Fruit fly (Drosophila melanogaster) whole organism, embryonic: ENCODE measurements around the gene scpr-A.
A peak's percentile ranks its signal among the peaks of the same experiment; 100 is the strongest.

Experiments
- Atf-2 ChIP-seq: fragments of 200-800 bp; sonication (Bioruptor generic); optimal IDR thresholded peaks from 2 replicates; lab custom pipeline; 2016; ENCODE audit warnings: missing biosample characterization, missing genetic modification characterization
- Blimp-1 ChIP-seq: fragments of 200-800 bp; sonication (Bioruptor generic); optimal IDR thresholded peaks from 3 replicates; lab custom pipeline; 2018; ENCODE audit warnings: missing biosample characterization, missing genetic modification characterization, mild to moderate bottlenecking, moderate library complexity, missing genetic modification reagents
- Bteb2 ChIP-seq: fragments of 200-800 bp; sonication (Bioruptor generic); optimal IDR thresholded peaks from 2 replicates; lab custom pipeline; 2016; ENCODE audit warnings: missing biosample characterization, missing genetic modification characterization
- CG10462 ChIP-seq: fragments of 200-800 bp; sonication (Bioruptor generic); optimal IDR thresholded peaks from 2 replicates; lab custom pipeline; 2016; ENCODE audit warnings: missing biosample characterization, missing genetic modification characterization
- CG10654 ChIP-seq: fragments of 200-800 bp; sonication (Bioruptor generic); optimal IDR thresholded peaks from 2 replicates; lab custom pipeline; 2016; ENCODE audit warnings: missing biosample characterization, missing genetic modification characterization
- CG11456 ChIP-seq: fragments of 200-800 bp; sonication (Bioruptor generic); IDR thresholded peaks from 3 replicates; pipeline ENCODE4 v1.3.6; 2022; ENCODE audit warnings: missing biosample characterization, missing genetic modification characterization
- CG11504 ChIP-seq: fragments of 200-800 bp; sonication (Bioruptor generic); optimal IDR thresholded peaks from 3 replicates; lab custom pipeline; 2019; ENCODE audit warnings: missing biosample characterization, mild to moderate bottlenecking, missing genetic modification characterization, moderate library complexity
- CG11560 ChIP-seq: fragments of 200-800 bp; sonication (Bioruptor generic); IDR thresholded peaks from 3 replicates; pipeline ENCODE4 v1.3.6; 2022; ENCODE audit warnings: missing biosample characterization, missing genetic modification characterization
- CG13296 ChIP-seq: fragments of 200-800 bp; sonication (Bioruptor generic); optimal IDR thresholded peaks from 3 replicates; lab custom pipeline; 2018; ENCODE audit warnings: missing biosample characterization, mild to moderate bottlenecking, missing genetic modification characterization
- CG14860 ChIP-seq: fragments of 200-800 bp; sonication (Bioruptor generic); IDR thresholded peaks from 3 replicates; pipeline ENCODE4 v1.3.6; 2022; ENCODE audit warnings: missing biosample characterization, missing genetic modification characterization; ENCODE audit not compliant: partially characterized antibody
- CG15514 ChIP-seq: fragments of 200-800 bp; sonication (Bioruptor generic); optimal IDR thresholded peaks from 3 replicates; lab custom pipeline; 2017; ENCODE audit warnings: missing biosample characterization, missing genetic modification characterization, mild to moderate bottlenecking, moderate library complexity, missing genetic modification reagents
- CG1647 ChIP-seq: fragments of 200-800 bp; sonication (Bioruptor generic); optimal IDR thresholded peaks from 3 replicates; lab custom pipeline; 2016; ENCODE audit warnings: missing biosample characterization, missing genetic modification characterization
- CG16815 ChIP-seq: fragments of 200-800 bp; sonication (Bioruptor generic); optimal IDR thresholded peaks from 3 replicates; lab custom pipeline; 2017; ENCODE audit warnings: missing biosample characterization, mild to moderate bottlenecking, missing genetic modification characterization
- CG17568 ChIP-seq: fragments of 200-800 bp; sonication (Bioruptor generic); optimal IDR thresholded peaks from 2 replicates; lab custom pipeline; 2018; ENCODE audit warnings: missing biosample characterization, mild to moderate bottlenecking, missing genetic modification characterization, moderate library complexity
- CG2120 ChIP-seq: fragments of 200-800 bp; sonication (Bioruptor generic); optimal IDR thresholded peaks from 3 replicates; lab custom pipeline; 2016; ENCODE audit warnings: missing biosample characterization, missing genetic modification characterization
- CG2199 ChIP-seq: fragments of 200-800 bp; sonication (Bioruptor generic); IDR thresholded peaks from 3 replicates; pipeline ENCODE4 v1.3.6; 2022; ENCODE audit warnings: missing biosample characterization, missing genetic modification characterization
- CG2889 ChIP-seq: fragments of 200-800 bp; sonication (Bioruptor generic); IDR thresholded peaks from 3 replicates; pipeline ENCODE4 v1.3.6; 2022; ENCODE audit warnings: missing biosample characterization, missing genetic modification characterization
- CG31388 ChIP-seq: fragments of 200-800 bp; sonication (Bioruptor generic); optimal IDR thresholded peaks from 2 replicates; lab custom pipeline; 2016; ENCODE audit warnings: missing biosample characterization, missing genetic modification characterization
- CG31441 ChIP-seq: fragments of 200-800 bp; sonication (Bioruptor generic); IDR thresholded peaks from 2 replicates; pipeline ENCODE4 v1.3.6; 2022; ENCODE audit warnings: missing biosample characterization, missing genetic modification characterization
- CG6791 ChIP-seq: fragments of 200-800 bp; sonication (Bioruptor generic); IDR thresholded peaks from 3 replicates; pipeline ENCODE4 v1.3.6; 2022; ENCODE audit warnings: missing biosample characterization, missing genetic modification characterization; ENCODE audit not compliant: partially characterized antibody
- E2f2 ChIP-seq: fragments of 200-800 bp; sonication (Bioruptor generic); IDR thresholded peaks from 2 replicates; pipeline ENCODE4 v1.3.6; 2022; ENCODE audit warnings: missing biosample characterization, missing genetic modification characterization
- ERR ChIP-seq: fragments of 200-800 bp; sonication (Bioruptor generic); optimal IDR thresholded peaks from 2 replicates; lab custom pipeline; 2016; ENCODE audit warnings: missing biosample characterization, missing genetic modification characterization
- Hey ChIP-seq: fragments of 200-800 bp; sonication (Bioruptor generic); optimal IDR thresholded peaks from 3 replicates; lab custom pipeline; 2018; ENCODE audit warnings: missing biosample characterization, mild to moderate bottlenecking, missing genetic modification characterization
- Hsf ChIP-seq: fragments of 200-800 bp; sonication (Bioruptor generic); optimal IDR thresholded peaks from 3 replicates; lab custom pipeline; 2016; ENCODE audit warnings: missing biosample characterization, missing genetic modification characterization
- Jarid2 ChIP-seq: fragments of 200-800 bp; sonication (Bioruptor generic); optimal IDR thresholded peaks from 3 replicates; lab custom pipeline; 2017; ENCODE audit warnings: mild to moderate bottlenecking, missing biosample characterization, missing genetic modification reagents, missing genetic modification characterization
- Lim3 ChIP-seq: fragments of 200-800 bp; sonication (Bioruptor generic); IDR thresholded peaks from 2 replicates; pipeline ENCODE4 v1.3.6; 2022; ENCODE audit warnings: missing biosample characterization, missing genetic modification characterization
- Mad ChIP-seq: fragments of 200-800 bp; sonication (Bioruptor generic); optimal IDR thresholded peaks from 2 replicates; lab custom pipeline; 2016; ENCODE audit warnings: missing biosample characterization, missing genetic modification characterization
- Mrtf ChIP-seq: fragments of 200-800 bp; sonication (Bioruptor generic); IDR thresholded peaks from 3 replicates; pipeline ENCODE4 v1.3.6; 2022; ENCODE audit warnings: missing biosample characterization, missing genetic modification characterization
- Neu2 ChIP-seq: fragments of 200-800 bp; sonication (Bioruptor generic); optimal IDR thresholded peaks from 3 replicates; lab custom pipeline; 2016; ENCODE audit warnings: missing biosample characterization, missing genetic modification characterization, borderline replicate concordance
- Nf-YB ChIP-seq: fragments of 200-800 bp; sonication (Bioruptor generic); optimal IDR thresholded peaks from 3 replicates; lab custom pipeline; 2019; ENCODE audit warnings: missing biosample characterization, mild to moderate bottlenecking, missing genetic modification characterization, moderate library complexity
- Optix ChIP-seq: fragments of 200-800 bp; sonication (Bioruptor generic); IDR thresholded peaks from 3 replicates; pipeline ENCODE4 v1.3.6; 2022; ENCODE audit warnings: missing biosample characterization, missing genetic modification characterization
- Side ChIP-seq: fragments of 200-800 bp; sonication (Bioruptor generic); optimal IDR thresholded peaks from 2 replicates; lab custom pipeline; 2016; ENCODE audit warnings: missing biosample characterization, missing genetic modification characterization
- Spps ChIP-seq: fragments of 200-800 bp; sonication (Bioruptor generic); optimal IDR thresholded peaks from 2 replicates; lab custom pipeline; 2018; ENCODE audit warnings: missing biosample characterization, mild to moderate bottlenecking, missing genetic modification characterization
- Ssrp ChIP-seq: fragments of 200-800 bp; sonication (Bioruptor generic); optimal IDR thresholded peaks from 2 replicates; lab custom pipeline; 2018; ENCODE audit warnings: missing biosample characterization, mild to moderate bottlenecking, missing genetic modification characterization, moderate library complexity
- chif ChIP-seq, 2 experiments: fragments of 200-800 bp; sonication (Bioruptor generic); optimal IDR thresholded peaks; 3 replicates each; lab custom pipeline; 2016; ENCODE audit warnings: missing biosample characterization in 2 of 2, missing genetic modification characterization in 2 of 2
- croc ChIP-seq: fragments of 200-800 bp; sonication (Bioruptor generic); conservative IDR thresholded peaks from 3 replicates; pipeline ENCODE4 v1.3.6; 2022; ENCODE audit warnings: missing biosample characterization, missing genetic modification characterization
- grau ChIP-seq: fragments of 200-800 bp; optimal IDR thresholded peaks from 3 replicates; lab custom pipeline; 2019; ENCODE audit warnings: missing biosample characterization, mild to moderate bottlenecking, missing genetic modification characterization, moderate library complexity
- jigr1 ChIP-seq: fragments of 200-800 bp; sonication (Bioruptor generic); IDR thresholded peaks from 3 replicates; pipeline ENCODE4 v1.3.6; 2022; ENCODE audit warnings: missing biosample characterization, missing genetic modification characterization
- jing ChIP-seq: fragments of 200-800 bp; sonication (Bioruptor generic); optimal IDR thresholded peaks from 2 replicates; lab custom pipeline; 2018; ENCODE audit warnings: missing biosample characterization, mild to moderate bottlenecking, missing genetic modification characterization
- mld ChIP-seq: fragments of 200-800 bp; sonication (Bioruptor generic); IDR thresholded peaks from 3 replicates; pipeline ENCODE4 v1.3.6; 2022; ENCODE audit warnings: missing biosample characterization, missing genetic modification characterization; ENCODE audit not compliant: partially characterized antibody
- nerfin-2 ChIP-seq: fragments of 200-800 bp; sonication (Bioruptor generic); IDR thresholded peaks from 2 replicates; pipeline ENCODE4 v1.3.6; 2022; ENCODE audit warnings: missing biosample characterization, missing genetic modification characterization; ENCODE audit not compliant: partially characterized antibody
- pb ChIP-seq: fragments of 200-800 bp; sonication (Bioruptor generic); optimal IDR thresholded peaks from 3 replicates; lab custom pipeline; 2016; ENCODE audit warnings: missing biosample characterization, missing genetic modification characterization
- pros ChIP-seq: fragments of 200-800 bp; sonication (Bioruptor generic); optimal IDR thresholded peaks from 3 replicates; lab custom pipeline; 2019; ENCODE audit warnings: missing biosample characterization, mild to moderate bottlenecking, missing genetic modification characterization, moderate library complexity
- ro ChIP-seq: fragments of 200-800 bp; sonication (Bioruptor generic); IDR thresholded peaks from 2 replicates; pipeline ENCODE4 v1.3.6; 2022; ENCODE audit warnings: missing biosample characterization, missing genetic modification characterization
- sens-2 ChIP-seq: fragments of 200-800 bp; sonication (Bioruptor generic); IDR thresholded peaks from 2 replicates; pipeline ENCODE4 v1.3.6; 2022; ENCODE audit warnings: missing biosample characterization, missing genetic modification characterization
- sima ChIP-seq: fragments of 200-800 bp; sonication (Bioruptor generic); optimal IDR thresholded peaks from 2 replicates; lab custom pipeline; 2016; ENCODE audit warnings: missing biosample characterization, missing genetic modification characterization
- toy ChIP-seq: fragments of 200-800 bp; sonication (Bioruptor generic); IDR thresholded peaks from 2 replicates; pipeline ENCODE4 v1.3.6; 2022; ENCODE audit warnings: missing biosample characterization, missing genetic modification characterization
- trem ChIP-seq: fragments of 200-800 bp; optimal IDR thresholded peaks from 3 replicates; lab custom pipeline; 2019; ENCODE audit warnings: missing biosample characterization, mild to moderate bottlenecking, missing genetic modification characterization, moderate library complexity
- ttk ChIP-seq: fragments of 200-800 bp; sonication (Bioruptor generic); IDR thresholded peaks from 2 replicates; pipeline ENCODE4 v2.1.2; 2022; ENCODE audit warnings: missing biosample characterization, missing genetic modification characterization
- tup ChIP-seq: fragments of 200-800 bp; sonication (Bioruptor generic); optimal IDR thresholded peaks from 2 replicates; lab custom pipeline; 2016; ENCODE audit warnings: missing biosample characterization, mild to moderate bottlenecking, missing genetic modification characterization, moderate library complexity
- vvl ChIP-seq: fragments of 200-800 bp; sonication (Bioruptor generic); IDR thresholded peaks from 2 replicates; pipeline ENCODE4 v1.3.6; 2022; ENCODE audit warnings: missing biosample characterization, missing genetic modification characterization

scpr-A gene

dm6 chr3R:11243951-11244660, 3.1 kb downstream of the scpr-A start, which contains the start of the genes CG17734 and CG5214 (continued):
- TF ChIP-seq trem: no peak
- TF ChIP-seq Neu2 (GFP tag; lab: Kevin White, UChicago): no peak
- TF ChIP-seq grau (tag; lab: Kevin White, UChicago): no peak
- TF ChIP-seq pb (GFP tag; lab: Kevin White, UChicago): no peak
- TF ChIP-seq Side (GFP tag; lab: Kevin White, UChicago): no peak
- no peak for TF ChIP-seq jigr1 (GFP tag; lab: Robert Waterston, UW)
- TF ChIP-seq tup (GFP tag; lab: Kevin White, UChicago): no peak
- TF ChIP-seq CG11504 (tag; lab: Kevin White, UChicago): no peak
- TF ChIP-seq CG16815 (GFP tag; lab: Kevin White, UChicago): no peak
- TF ChIP-seq CG11456 (GFP tag; lab: Robert Waterston, UW): no peak
- no peak for TF ChIP-seq CG10654 (GFP tag; lab: Kevin White, UChicago)
- no peak for TF ChIP-seq E2f2
- peak; percentile 69; the same call in 2 of the 3 replicates for TF ChIP-seq CG14860 (GFP tag; lab: Robert Waterston, UW)
- TF ChIP-seq ERR (GFP tag; lab: Kevin White, UChicago): no peak
- TF ChIP-seq mld (GFP tag; lab: Robert Waterston, UW): no peak
- peak; percentile 44 for TF ChIP-seq Hsf (GFP tag; lab: Kevin White, UChicago)
- TF ChIP-seq Bteb2: no peak
- no peak for TF ChIP-seq CG10462 (GFP tag; lab: Kevin White, UChicago)
- TF ChIP-seq CG2889 (GFP tag; lab: Robert Waterston, UW): no peak
- TF ChIP-seq sima (GFP tag; lab: Kevin White, UChicago): no peak
- no peak for TF ChIP-seq CG17568 (GFP tag; lab: Kevin White, UChicago)
- no peak for TF ChIP-seq CG11560 (tag; lab: Robert Waterston, UW)
- no peak for TF ChIP-seq jing
- TF ChIP-seq ro: no peak
- no peak for TF ChIP-seq Blimp-1 (GFP tag; lab: Kevin White, UChicago)
- TF ChIP-seq croc (GFP tag; lab: Robert Waterston, UW): no peak
- no peak for TF ChIP-seq CG31388 (GFP tag; lab: Kevin White, UChicago)
- no peak for TF ChIP-seq Jarid2 (GFP tag; lab: Kevin White, UChicago)
- no peak for TF ChIP-seq CG13296 (GFP tag; lab: Kevin White, UChicago)
- TF ChIP-seq CG2120 (GFP tag; lab: Kevin White, UChicago): peak; percentile 35
- TF ChIP-seq sens-2 (GFP tag; lab: Robert Waterston, UW): no peak
- TF ChIP-seq Ssrp (tag; lab: Kevin White, UChicago): no peak
- no peak for TF ChIP-seq Nf-YB (GFP tag; lab: Kevin White, UChicago)
- no peak for TF ChIP-seq Spps (tag; lab: Kevin White, UChicago)
- no peak for TF ChIP-seq toy
- no peak for TF ChIP-seq Mrtf (GFP tag; lab: Robert Waterston, UW)
- no peak for TF ChIP-seq vvl (GFP tag; lab: Robert Waterston, UW)
- TF ChIP-seq ttk (GFP tag; lab: Robert Waterston, UW): no peak
- no peak for TF ChIP-seq chif (GFP tag; optimal IDR thresholded peaks at IDR 0.05; lab: Kevin White, UChicago)
- no peak for TF ChIP-seq nerfin-2 (GFP tag; lab: Robert Waterston, UW)
- TF ChIP-seq Optix (GFP tag; lab: Robert Waterston, UW): no peak
- TF ChIP-seq Atf-2 (GFP tag; lab: Kevin White, UChicago): no peak
- no peak for TF ChIP-seq Hey
- TF ChIP-seq CG2199 (GFP tag; lab: Robert Waterston, UW): no peak
- peak; percentile 4 for TF ChIP-seq CG1647
- no peak for TF ChIP-seq CG6791 (GFP tag; lab: Robert Waterston, UW)
- TF ChIP-seq pros (GFP tag; lab: Kevin White, UChicago): no peak
- peak; percentile 41; the same call in 1 of the 2 replicates for TF ChIP-seq CG31441 (GFP tag; lab: Robert Waterston, UW)
- no peak for TF ChIP-seq Lim3 (GFP tag; lab: Robert Waterston, UW)
- no peak for TF ChIP-seq Mad
- peak; percentile 69 for TF ChIP-seq CG15514
